Worm (Caenorhabditis elegans): ENCODE results near the gene der-2.

Gene der-2

ce11 chrIII:7230841-7231240 is 7.9 kb upstream of the der-2 start, which contains the start of gene R151.10:
R151.10 (minus strand) TSS chrIII:7230941.
- no peak for TF ChIP-seq W03F9.2 (tag; optimal IDR thresholded peaks at IDR 0.05)
- no peak for TF ChIP-seq him-1 (tag; optimal IDR thresholded peaks at IDR 0.05)
- no peak for TF ChIP-seq dao-5 (tag; optimal IDR thresholded peaks at IDR 0.05)

ce11 chrIII:7229687-7230086 is 6.8 kb upstream of the der-2 start, which contains the start of gene R151.8:
R151.8 (minus strand) TSS chrIII:7229787.
- TF ChIP-seq W03F9.2 (tag; optimal IDR thresholded peaks at IDR 0.05) (no peak), him-1 (tag; optimal IDR thresholded peaks at IDR 0.05) (no peak), dao-5 (tag; optimal IDR thresholded peaks at IDR 0.05) (no peak)

ce11 chrIII:7226607-7227006 is 3.7 kb upstream of the der-2 start, which contains the start of gene hsp-75:
hsp-75 (minus strand) TSS chrIII:7226707.
- TF ChIP-seq W03F9.2 (tag; optimal IDR thresholded peaks at IDR 0.05) (no peak), dao-5 (tag; optimal IDR thresholded peaks at IDR 0.05) (no peak), him-1 (tag; optimal IDR thresholded peaks at IDR 0.05) (no peak)

- TF ChIP-seq him-1 (tag; optimal IDR thresholded peaks at IDR 0.05) (no peak), dao-5 (tag; optimal IDR thresholded peaks at IDR 0.05) (no peak), W03F9.2 (tag; optimal IDR thresholded peaks at IDR 0.05) (no peak)
Measured at ce11 chrIII:7221103-7221502, 1.8 kb downstream of the der-2 start.

- TF ChIP-seq W03F9.2 (tag; optimal IDR thresholded peaks at IDR 0.05) (no peak), dao-5 (tag; optimal IDR thresholded peaks at IDR 0.05) (no peak), him-1 (tag; optimal IDR thresholded peaks at IDR 0.05) (no peak)
Measured at ce11 chrIII:7216924-7217521, 5.9 kb downstream of the der-2 start.

ce11 chrIII:7216226-7216625 is 6.7 kb downstream of the der-2 start, which contains the start of gene R151.1:
R151.1 (plus strand) TSS chrIII:7216526.
- TF ChIP-seq him-1 (tag; optimal IDR thresholded peaks at IDR 0.05) (no peak), W03F9.2 (tag; optimal IDR thresholded peaks at IDR 0.05) (no peak), dao-5 (tag; optimal IDR thresholded peaks at IDR 0.05) (no peak)

- TF ChIP-seq him-1 (tag; optimal IDR thresholded peaks at IDR 0.05) (no peak), W03F9.2 (tag; optimal IDR thresholded peaks at IDR 0.05) (no peak), dao-5 (tag; optimal IDR thresholded peaks at IDR 0.05) (no peak)
Measured at ce11 chrIII:7215532-7215931, 7.4 kb downstream of the der-2 start.

- no peak for TF ChIP-seq dao-5 (tag; optimal IDR thresholded peaks at IDR 0.05)
- no peak for TF ChIP-seq him-1 (tag; optimal IDR thresholded peaks at IDR 0.05)
- TF ChIP-seq W03F9.2 (tag; optimal IDR thresholded peaks at IDR 0.05) = no peak
Measured at ce11 chrIII:7212028-7212427, 10.9 kb downstream of the der-2 start.

- no peak for TF ChIP-seq W03F9.2 (tag; optimal IDR thresholded peaks at IDR 0.05)
- no peak for TF ChIP-seq him-1 (tag; optimal IDR thresholded peaks at IDR 0.05)
- TF ChIP-seq dao-5 (tag; optimal IDR thresholded peaks at IDR 0.05) = no peak
Measured at ce11 chrIII:7210486-7210885, 12.4 kb downstream of the der-2 start.

- TF ChIP-seq W03F9.2 (tag; optimal IDR thresholded peaks at IDR 0.05) (no peak), him-1 (tag; optimal IDR thresholded peaks at IDR 0.05) (no peak), dao-5 (tag; optimal IDR thresholded peaks at IDR 0.05) (no peak)
Measured at ce11 chrIII:7209721-7210120, 13.2 kb downstream of the der-2 start, which contains the start of gene R151.2. R151.2 (plus strand) TSS chrIII:7209967.

- peak; percentile 93 for TF ChIP-seq W03F9.2 (tag; optimal IDR thresholded peaks at IDR 0.05)
- TF ChIP-seq dao-5 (tag; optimal IDR thresholded peaks at IDR 0.05) = no peak
- TF ChIP-seq him-1 (tag; optimal IDR thresholded peaks at IDR 0.05) = no peak
Measured at ce11 chrIII:7207903-7208497, 14.9 kb downstream of the der-2 start, which contains the start of gene rpl-6. rpl-6 (plus strand) TSS chrIII:7208447.

ce11 chrIII:7203130-7203775 is 19.7 kb downstream of the der-2 start:
- TF ChIP-seq him-1 (tag; optimal IDR thresholded peaks at IDR 0.05) (no peak), W03F9.2 (tag; optimal IDR thresholded peaks at IDR 0.05) (no peak), dao-5 (tag; optimal IDR thresholded peaks at IDR 0.05) (no peak)

ce11 chrIII:7201378-7202256 is 21.3 kb downstream of the der-2 start, which contains the start of gene dpy-31:
dpy-31 (plus strand) TSS chrIII:7202206.
- TF ChIP-seq dao-5 (tag; optimal IDR thresholded peaks at IDR 0.05) (no peak), him-1 (tag; optimal IDR thresholded peaks at IDR 0.05) (no peak)
